Worm (Caenorhabditis elegans) whole organism, L2 larva: ENCODE measurements around the gene K02A6.1.
A peak's percentile ranks its signal among the peaks of the same experiment; 100 is the strongest.

Experiments used
- C34F6.9 ChIP-seq: fragments of 150-350 bp; optimal IDR thresholded peaks from 2 replicates; lab custom pipeline; 2014; ENCODE audit warnings: missing biosample characterization, missing genetic modification characterization
- F13H6.1 ChIP-seq: sonication (generic microtip); optimal IDR thresholded peaks from 2 replicates; lab custom pipeline; 2016; ENCODE audit warnings: missing genetic modification characterization, missing compliant biosample characterization
- R02D3.7 ChIP-seq: fragments of 150-350 bp; optimal IDR thresholded peaks from 2 replicates; lab custom pipeline; 2014; ENCODE audit warnings: missing biosample characterization, missing genetic modification characterization
- ama-1 ChIP-seq: fragments of 150-350 bp; optimal IDR thresholded peaks from 2 replicates; lab custom pipeline; 2018; ENCODE audit warnings: inconsistent platforms
- blmp-1 ChIP-seq: sonication (generic microtip); optimal IDR thresholded peaks from 2 replicates; lab custom pipeline; 2017; ENCODE audit warnings: missing genetic modification characterization, mild to moderate bottlenecking, missing compliant biosample characterization, antibody characterized with exemption, moderate library complexity; ENCODE audit not compliant: insufficient read depth
- ceh-16 ChIP-seq: fragments of 150-350 bp; optimal IDR thresholded peaks from 2 replicates; lab custom pipeline; 2014; ENCODE audit warnings: missing biosample characterization, missing genetic modification characterization
- ceh-82 ChIP-seq: fragments of 150-350 bp; optimal IDR thresholded peaks from 2 replicates; lab custom pipeline; 2014; ENCODE audit warnings: missing biosample characterization, missing genetic modification characterization
- crh-2 ChIP-seq: sonication (generic microtip); optimal IDR thresholded peaks from 2 replicates; lab custom pipeline; 2017; ENCODE audit warnings: missing biosample characterization, missing genetic modification characterization
- dmd-4 ChIP-seq: sonication (generic microtip); optimal IDR thresholded peaks from 2 replicates; lab custom pipeline; 2017; ENCODE audit warnings: missing biosample characterization, missing genetic modification characterization
- elt-1 ChIP-seq: fragments of 150-350 bp; optimal IDR thresholded peaks from 2 replicates; lab custom pipeline; 2014; ENCODE audit warnings: missing biosample characterization, missing genetic modification characterization
- elt-3 ChIP-seq: sonication (generic microtip); optimal IDR thresholded peaks from 2 replicates; lab custom pipeline; 2017; ENCODE audit warnings: missing biosample characterization, missing genetic modification characterization
- fos-1 ChIP-seq: fragments of 150-350 bp; optimal IDR thresholded peaks from 2 replicates; lab custom pipeline; 2014; ENCODE audit warnings: missing biosample characterization, missing genetic modification characterization
- gmeb-1 ChIP-seq: fragments of 150-350 bp; optimal IDR thresholded peaks from 2 replicates; lab custom pipeline; 2014; ENCODE audit warnings: missing biosample characterization, missing genetic modification characterization
- lin-11 ChIP-seq: fragments of 150-350 bp; sonication (generic microtip); optimal IDR thresholded peaks from 2 replicates; lab custom pipeline; 2014; ENCODE audit warnings: missing biosample characterization, missing genetic modification characterization, inconsistent platforms, mixed read lengths
- lin-13 ChIP-seq: fragments of 150-350 bp; optimal IDR thresholded peaks from 2 replicates; lab custom pipeline; 2014; ENCODE audit warnings: missing biosample characterization, missing genetic modification reagents, missing genetic modification characterization
- lin-39 ChIP-seq: fragments of 150-350 bp; optimal IDR thresholded peaks from 2 replicates; lab custom pipeline; 2014; ENCODE audit warnings: missing biosample characterization, missing genetic modification reagents, missing genetic modification characterization
- lsy-2 ChIP-seq, 2 experiments: fragments of 150-350 bp in 1 of 2; sonication (generic microtip) in 1 of 2; optimal IDR thresholded peaks; 2 replicates each; lab custom pipeline; 2014 to 2017; ENCODE audit warnings: missing biosample characterization in 2 of 2, missing genetic modification characterization in 2 of 2
- mab-5 ChIP-seq: fragments of 150-350 bp; optimal IDR thresholded peaks from 2 replicates; lab custom pipeline; 2014; ENCODE audit warnings: missing biosample characterization, missing genetic modification characterization
- mdl-1 ChIP-seq, 2 experiments: fragments of 150-350 bp in 1 of 2; sonication (generic microtip) in 1 of 2; optimal IDR thresholded peaks; 2 replicates each; lab custom pipeline; 2017; ENCODE audit warnings: missing biosample characterization in 2 of 2, missing genetic modification characterization in 2 of 2
- nhr-10 ChIP-seq: sonication (generic microtip); optimal IDR thresholded peaks from 2 replicates; lab custom pipeline; 2017; ENCODE audit warnings: missing biosample characterization, missing genetic modification characterization
- nhr-11 ChIP-seq: fragments of 150-350 bp; optimal IDR thresholded peaks from 2 replicates; lab custom pipeline; 2014; ENCODE audit warnings: missing biosample characterization, missing genetic modification characterization
- nhr-129 ChIP-seq: fragments of 150-350 bp; optimal IDR thresholded peaks from 2 replicates; lab custom pipeline; 2014; ENCODE audit warnings: missing biosample characterization, missing genetic modification characterization
- nhr-21 ChIP-seq: fragments of 150-350 bp; optimal IDR thresholded peaks from 2 replicates; lab custom pipeline; 2014; ENCODE audit warnings: missing biosample characterization, missing genetic modification characterization
- nhr-23 ChIP-seq: fragments of 150-350 bp; optimal IDR thresholded peaks from 2 replicates; lab custom pipeline; 2014; ENCODE audit warnings: missing biosample characterization, missing genetic modification reagents, missing genetic modification characterization
- nhr-237 ChIP-seq: fragments of 150-350 bp; optimal IDR thresholded peaks from 2 replicates; lab custom pipeline; 2014; ENCODE audit warnings: missing biosample characterization, missing genetic modification characterization
- nhr-25 ChIP-seq: fragments of 150-350 bp; sonication (generic microtip); optimal IDR thresholded peaks from 3 replicates; lab custom pipeline; 2014; ENCODE audit warnings: missing biosample characterization, missing genetic modification characterization
- nhr-6 ChIP-seq: fragments of 150-350 bp; optimal IDR thresholded peaks from 2 replicates; lab custom pipeline; 2014; ENCODE audit warnings: missing biosample characterization, missing genetic modification characterization
- nhr-77 ChIP-seq: fragments of 150-350 bp; optimal IDR thresholded peaks from 2 replicates; lab custom pipeline; 2014; ENCODE audit warnings: missing biosample characterization, missing genetic modification characterization
- sem-4 ChIP-seq: fragments of 150-350 bp; optimal IDR thresholded peaks from 2 replicates; lab custom pipeline; 2014; ENCODE audit warnings: missing biosample characterization, missing genetic modification reagents, missing genetic modification characterization
- skn-1 ChIP-seq: sonication (generic microtip); optimal IDR thresholded peaks from 2 replicates; lab custom pipeline; 2017; ENCODE audit warnings: missing biosample characterization, missing genetic modification characterization
- sma-3 ChIP-seq: sonication (generic microtip); optimal IDR thresholded peaks from 2 replicates; lab custom pipeline; 2016; ENCODE audit warnings: missing genetic modification reagents, missing genetic modification characterization, missing compliant biosample characterization
- sma-9 ChIP-seq, 2 experiments: fragments of 150-350 bp in 1 of 2; sonication (generic microtip) in 1 of 2; optimal IDR thresholded peaks; 2 replicates each; lab custom pipeline; 2014 to 2016; ENCODE audit warnings: missing genetic modification characterization in 2 of 2, mild to moderate bottlenecking in 1 of 2, missing biosample characterization in 1 of 2, missing compliant biosample characterization in 1 of 2, missing genetic modification reagents in 1 of 2, moderate library complexity in 1 of 2
- ztf-1 ChIP-seq: fragments of 200-800 bp; sonication (Bioruptor generic); conservative IDR thresholded peaks from 2 replicates; pipeline ENCODE4 v1.3.6; 2022; ENCODE audit warnings: missing genetic modification characterization, missing compliant biosample characterization
- ztf-11 ChIP-seq: sonication (generic microtip); optimal IDR thresholded peaks from 2 replicates; lab custom pipeline; 2017; ENCODE audit warnings: missing biosample characterization, missing genetic modification characterization
- ztf-4 ChIP-seq: fragments of 150-350 bp; optimal IDR thresholded peaks from 2 replicates; lab custom pipeline; 2014; ENCODE audit warnings: missing biosample characterization, missing genetic modification characterization

K02A6.1 gene

ce11 chrX:8205919-8206318 is 13.6 kb upstream of the K02A6.1 start (continued):
- no peak for TF ChIP-seq nhr-77 (tag; lab: Kevin White, UChicago)
- TF ChIP-seq sem-4 = no peak
- no peak for TF ChIP-seq R02D3.7
- TF ChIP-seq nhr-23 (tag; lab: Kevin White, UChicago) = no peak
- TF ChIP-seq lsy-2 (tag; optimal IDR thresholded peaks at IDR 0.05; lab: Kevin White, UChicago) = peak in 1 of 2 experiments; percentile 60
- TF ChIP-seq sma-9 (GFP tag; optimal IDR thresholded peaks at IDR 0.05; lab: Kevin White, UChicago) = peak; percentile 68
- TF ChIP-seq sma-9 (tag; optimal IDR thresholded peaks at IDR 0.05; lab: Kevin White, UChicago) = no peak
- no peak for TF ChIP-seq nhr-237
- peak; percentile 74 for TF ChIP-seq nhr-129
- TF ChIP-seq ceh-16 (tag; lab: Kevin White, UChicago) = no peak
- TF ChIP-seq nhr-21 (tag; lab: Kevin White, UChicago) = no peak
- peak; percentile 65 for TF ChIP-seq C34F6.9 (tag; lab: Kevin White, UChicago)
- no peak for TF ChIP-seq mab-5 (tag; lab: Kevin White, UChicago)

ce11 chrX:8210999-8211398 is 8.5 kb upstream of the K02A6.1 start, which contains the start of gene cdd-1:
Gene cdd-1, minus strand, starts transcription at chrX:8211149.
- TF ChIP-seq F13H6.1 (peak; percentile 43), nhr-129 (peak; percentile 4), ama-1 (lab: Kevin White, UChicago) (peak; percentile 19), lsy-2 (tag; optimal IDR thresholded peaks at IDR 0.05; lab: Kevin White, UChicago) (peak in 1 of 2 experiments; percentile 14), elt-1 (tag; lab: Kevin White, UChicago) (no peak), blmp-1 (tag; lab: Kevin White, UChicago) (peak; percentile 2), gmeb-1 (tag; lab: Kevin White, UChicago) (peak; percentile 43), lin-11 (tag; lab: Kevin White, UChicago) (no peak), ztf-1 (GFP tag; lab: Robert Waterston, UW) (no peak), sem-4 (no peak), lin-13 (GFP tag; lab: Kevin White, UChicago) (no peak), fos-1 (tag; lab: Kevin White, UChicago) (peak; percentile 60), sma-9 (GFP tag; optimal IDR thresholded peaks at IDR 0.05; lab: Kevin White, UChicago) (peak; percentile 66), sma-9 (tag; optimal IDR thresholded peaks at IDR 0.05; lab: Kevin White, UChicago) (no peak), nhr-6 (tag; lab: Kevin White, UChicago) (no peak), sma-3 (GFP tag; lab: Kevin White, UChicago) (peak; percentile 44), crh-2 (tag; lab: Kevin White, UChicago) (peak; percentile 79), nhr-25 (tag; lab: Kevin White, UChicago) (no peak)

ce11 chrX:8214424-8215115 is 5.0 kb upstream of the K02A6.1 start, which contains the start of gene C47D2.1:
Gene C47D2.1, plus strand, starts transcription at chrX:8215065.
- no peak for TF ChIP-seq ztf-4 (tag; lab: Kevin White, UChicago)
- no peak for TF ChIP-seq elt-3 (tag; lab: Kevin White, UChicago)
- no peak for TF ChIP-seq ceh-82 (tag; lab: Kevin White, UChicago)
- no peak for TF ChIP-seq ama-1 (lab: Kevin White, UChicago)
- no peak for TF ChIP-seq nhr-21 (tag; lab: Kevin White, UChicago)
- TF ChIP-seq nhr-11 (tag; lab: Kevin White, UChicago) = no peak
- TF ChIP-seq nhr-129 = no peak
- TF ChIP-seq dmd-4 = no peak
- no peak for TF ChIP-seq lin-39 (tag; lab: Kevin White, UChicago)
- TF ChIP-seq nhr-77 (tag; lab: Kevin White, UChicago) = no peak
- no peak for TF ChIP-seq nhr-10 (tag; lab: Kevin White, UChicago)
- no peak for TF ChIP-seq nhr-23 (tag; lab: Kevin White, UChicago)
- TF ChIP-seq sma-9 (GFP tag; optimal IDR thresholded peaks at IDR 0.05; lab: Kevin White, UChicago) = no peak
- no peak for TF ChIP-seq sma-9 (tag; optimal IDR thresholded peaks at IDR 0.05; lab: Kevin White, UChicago)
- TF ChIP-seq ztf-11 (tag; lab: Kevin White, UChicago) = no peak
- no peak for TF ChIP-seq nhr-25 (tag; lab: Kevin White, UChicago)
- no peak for TF ChIP-seq fos-1 (tag; lab: Kevin White, UChicago)
- no peak for TF ChIP-seq skn-1 (tag; lab: Kevin White, UChicago)
- no peak for TF ChIP-seq elt-1 (tag; lab: Kevin White, UChicago)
- no peak for TF ChIP-seq mdl-1 (tag; optimal IDR thresholded peaks at IDR 0.05; lab: Kevin White, UChicago)
- TF ChIP-seq, all 48 proteins: peak for 0
